Worm (Caenorhabditis elegans) whole organism, L4/young adult: ENCODE results near the gene sru-45.

Experiments
- W03F9.2 ChIP-seq: fragments of 150-350 bp; optimal IDR thresholded peaks from 2 replicates; lab custom pipeline; 2014; ENCODE audit warnings: missing biosample characterization, missing genetic modification characterization
- him-1 ChIP-seq: sonication (generic microtip); optimal IDR thresholded peaks from 2 replicates; lab custom pipeline; 2016; ENCODE audit warnings: missing genotype, missing genetic modification reagents, missing genetic modification characterization, missing compliant biosample characterization

DNA sequence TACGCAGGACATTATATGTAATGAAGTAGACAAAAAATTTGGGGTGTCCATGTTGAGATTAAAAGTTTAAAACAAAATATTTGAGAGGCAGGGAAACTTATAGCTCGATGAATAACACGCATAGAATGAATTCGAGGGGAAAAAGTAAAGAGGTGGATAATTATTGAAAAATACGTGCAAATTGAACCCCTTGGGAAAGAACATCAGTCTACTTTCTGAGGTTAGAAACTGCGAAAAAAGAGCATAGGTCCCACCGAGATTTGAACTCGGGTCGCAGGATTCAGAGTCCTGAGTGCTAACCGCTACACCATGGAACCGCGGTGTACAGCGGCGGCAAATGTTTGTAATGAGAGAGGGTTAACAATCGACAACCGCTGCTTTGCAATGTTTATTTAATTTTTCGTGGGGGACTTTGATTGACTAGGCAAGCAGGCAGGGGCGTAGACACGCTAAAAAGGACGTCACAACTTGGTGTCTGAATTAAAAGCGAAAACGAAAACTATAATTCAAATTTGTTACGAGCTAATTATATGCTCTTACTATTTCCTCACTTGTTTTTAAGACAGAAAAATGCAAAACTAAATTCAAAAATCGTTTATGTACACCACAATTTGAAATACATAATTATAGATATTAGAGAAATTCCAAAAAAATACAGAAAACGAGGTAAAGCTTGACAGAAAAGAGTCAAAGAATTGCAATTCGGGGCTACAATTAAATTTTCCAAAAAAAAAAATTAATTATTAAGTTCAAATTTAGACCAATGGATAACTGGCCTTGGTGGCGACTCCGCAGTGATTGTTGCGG lies 26.5 kb downstream of the sru-45 start, which contains the start of gene srh-269:
- TF ChIP-seq him-1 = no peak
- TF ChIP-seq W03F9.2 = no peak
